Worm (Caenorhabditis elegans) whole organism, midembryonic: ENCODE measurements around the gene E01G4.5.

ENCODE experiments used
- T22C8.4 ChIP-seq: fragments of 200-800 bp; sonication (Bioruptor generic); IDR thresholded peaks from 2 replicates; pipeline ENCODE4 v1.3.6; 2022; ENCODE audit warnings: missing genetic modification characterization, missing compliant biosample characterization
- cog-1 ChIP-seq: sonication (generic microtip); optimal IDR thresholded peaks from 2 replicates; lab custom pipeline; 2016; ENCODE audit warnings: missing genetic modification characterization, missing compliant biosample characterization
- flt-1 ChIP-seq: fragments of 200-800 bp; sonication (Bioruptor generic); IDR thresholded peaks from 2 replicates; pipeline ENCODE4 v1.3.6; 2022; ENCODE audit warnings: missing genetic modification characterization, missing compliant biosample characterization
- klf-2 ChIP-seq: fragments of 200-800 bp; sonication (Bioruptor generic); conservative IDR thresholded peaks from 2 replicates; pipeline ENCODE4 v1.3.6; 2022; ENCODE audit warnings: missing genetic modification reagents, missing genetic modification characterization, missing compliant biosample characterization
- med-1 ChIP-seq: sonication (generic microtip); optimal IDR thresholded peaks from 2 replicates; lab custom pipeline; 2017; ENCODE audit warnings: missing genetic modification characterization, mild to moderate bottlenecking, missing compliant biosample characterization, antibody characterized with exemption, missing genetic modification reagents; ENCODE audit not compliant: insufficient read depth
- ref-1 ChIP-seq: fragments of 200-800 bp; sonication (Bioruptor generic); conservative IDR thresholded peaks from 2 replicates; pipeline ENCODE4 v1.3.6; 2022; ENCODE audit warnings: missing genetic modification reagents, missing genetic modification characterization, missing compliant biosample characterization
- tab-1 ChIP-seq: fragments of 200-800 bp; sonication (Bioruptor generic); IDR thresholded peaks from 2 replicates; pipeline ENCODE4 v1.3.6; 2022; ENCODE audit warnings: missing genetic modification characterization, missing compliant biosample characterization
- ztf-23 ChIP-seq: fragments of 200-800 bp; sonication (Bioruptor generic); IDR thresholded peaks from 2 replicates; pipeline ENCODE4 v1.3.6; 2022; ENCODE audit warnings: missing genetic modification reagents, missing genetic modification characterization, missing compliant biosample characterization
- ztf-29 ChIP-seq: fragments of 200-800 bp; sonication (Bioruptor generic); IDR thresholded peaks from 2 replicates; pipeline ENCODE4 v1.3.6; 2022; ENCODE audit warnings: missing genetic modification reagents, missing genetic modification characterization, missing compliant biosample characterization

E01G4.5 gene

DNA sequence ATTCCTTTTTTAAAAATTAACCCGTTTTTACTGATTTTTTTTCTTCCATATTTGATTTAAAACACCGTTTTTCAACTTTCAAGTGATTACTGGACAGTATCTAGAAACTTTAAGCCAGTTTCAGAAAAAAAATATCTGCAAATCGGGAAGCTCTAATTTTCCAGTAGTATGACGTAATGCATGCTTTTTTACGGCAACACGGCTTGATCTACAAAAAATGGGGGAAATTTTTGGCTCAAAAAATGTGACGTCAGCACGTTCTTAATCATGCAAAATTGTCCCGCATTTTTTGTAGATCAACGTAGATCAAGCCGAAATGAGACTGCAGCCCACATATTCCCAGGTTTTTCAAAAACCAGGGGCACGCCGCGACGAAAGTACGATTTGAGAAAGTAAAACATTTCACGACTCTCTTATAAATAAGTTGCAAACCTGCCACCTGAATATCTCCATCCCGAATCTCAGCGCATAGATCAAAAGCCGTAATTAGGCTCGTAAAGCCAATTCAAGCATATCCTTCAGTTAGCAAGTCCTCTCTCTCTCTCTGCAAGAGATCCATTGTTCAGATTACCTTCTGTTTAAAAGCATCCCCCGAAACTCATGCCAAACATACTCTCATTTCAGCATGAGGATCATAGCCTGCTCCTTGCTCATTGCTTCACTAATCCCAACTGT is 9.7 kb downstream of the E01G4.5 start, which contains the start of gene E01G4.6:
Gene E01G4.6, plus strand, starts transcription at position 625 of the 675 bp plus-strand sequence.
- TF ChIP-seq tab-1 (GFP tag; lab: Robert Waterston, UW) (no peak), ref-1 (GFP tag; lab: Robert Waterston, UW) (no peak), ztf-29 (GFP tag; lab: Robert Waterston, UW) (no peak), klf-2 (GFP tag; lab: Robert Waterston, UW) (no peak)

DNA sequence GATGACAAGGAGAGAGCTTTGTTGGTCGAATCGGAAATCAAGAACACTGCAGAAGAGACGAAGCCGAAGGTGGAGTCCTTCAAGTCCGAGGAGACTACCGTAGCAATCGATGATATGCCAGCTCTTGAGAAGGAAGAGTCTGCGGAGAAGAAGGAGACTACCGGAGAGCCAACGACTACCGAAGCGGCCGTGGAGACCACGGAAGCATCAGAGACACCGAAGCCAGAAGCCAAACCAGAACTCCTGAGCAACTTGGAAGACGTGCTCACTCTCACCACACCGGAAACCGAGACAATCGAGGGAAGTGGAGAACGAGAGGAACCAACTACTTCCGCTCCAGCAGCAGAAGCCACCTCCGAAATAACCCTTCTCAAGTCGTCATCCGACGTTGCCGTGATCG is 11.9 kb downstream of the E01G4.5 start:
- no peak for TF ChIP-seq klf-2 (GFP tag; lab: Robert Waterston, UW)
- TF ChIP-seq cog-1: no peak
- TF ChIP-seq ref-1 (GFP tag; lab: Robert Waterston, UW): no peak
- no peak for TF ChIP-seq med-1 (GFP tag; lab: Kevin White, UChicago)

DNA sequence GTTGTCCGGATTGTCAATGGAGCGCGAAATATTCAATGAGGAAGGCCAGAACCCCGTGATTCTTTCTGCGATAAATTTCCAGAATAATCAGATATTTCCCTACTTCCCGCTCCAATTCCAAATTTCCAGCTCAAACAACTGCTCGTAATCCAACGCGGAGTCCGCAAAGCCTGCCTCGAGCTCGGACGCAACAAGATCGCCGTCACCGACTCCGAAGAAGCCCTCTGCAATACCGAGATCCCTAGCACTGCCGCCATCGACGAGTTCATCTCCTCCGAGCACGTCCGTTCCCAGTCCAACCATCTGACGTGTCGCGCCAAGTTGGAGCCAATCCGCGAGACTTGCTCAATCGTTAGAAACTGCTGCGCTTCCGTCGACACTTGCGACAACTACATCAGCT is 12.9 kb downstream of the E01G4.5 start:
- TF ChIP-seq ztf-29 (GFP tag; lab: Robert Waterston, UW): no peak
- no peak for TF ChIP-seq T22C8.4 (GFP tag; lab: Robert Waterston, UW)
- TF ChIP-seq ztf-23 (GFP tag; lab: Robert Waterston, UW): no peak
- no peak for TF ChIP-seq ref-1 (GFP tag; lab: Robert Waterston, UW)
- no peak for TF ChIP-seq cog-1
- no peak for TF ChIP-seq klf-2 (GFP tag; lab: Robert Waterston, UW)
- no peak for TF ChIP-seq med-1 (GFP tag; lab: Kevin White, UChicago)
- TF ChIP-seq flt-1 (GFP tag; lab: Robert Waterston, UW): no peak
- no peak for TF ChIP-seq tab-1 (GFP tag; lab: Robert Waterston, UW)

DNA sequence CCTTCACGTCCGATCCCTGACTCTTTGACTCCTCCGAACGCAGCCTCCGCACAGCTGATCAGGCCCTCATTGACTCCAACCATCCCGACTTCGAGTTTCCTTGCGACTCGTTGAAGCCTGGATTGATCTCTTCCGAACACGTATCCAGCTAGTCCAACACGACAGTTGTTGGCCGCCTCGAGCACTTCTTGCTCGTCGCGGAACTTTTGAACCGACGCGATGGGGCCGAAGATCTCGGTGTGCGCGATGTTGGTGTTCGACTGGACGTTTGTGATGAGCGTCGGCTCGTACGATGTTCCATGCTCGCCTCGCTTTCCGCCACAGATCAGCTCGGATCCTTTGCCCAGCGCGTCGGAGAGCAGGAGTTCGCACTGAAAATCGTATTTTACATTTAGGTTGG is 15.4 kb downstream of the E01G4.5 start:
- TF ChIP-seq tab-1 (GFP tag; lab: Robert Waterston, UW): no peak
- no peak for TF ChIP-seq ztf-23 (GFP tag; lab: Robert Waterston, UW)
- TF ChIP-seq flt-1 (GFP tag; lab: Robert Waterston, UW): no peak
- no peak for TF ChIP-seq med-1 (GFP tag; lab: Kevin White, UChicago)
- no peak for TF ChIP-seq T22C8.4 (GFP tag; lab: Robert Waterston, UW)

DNA sequence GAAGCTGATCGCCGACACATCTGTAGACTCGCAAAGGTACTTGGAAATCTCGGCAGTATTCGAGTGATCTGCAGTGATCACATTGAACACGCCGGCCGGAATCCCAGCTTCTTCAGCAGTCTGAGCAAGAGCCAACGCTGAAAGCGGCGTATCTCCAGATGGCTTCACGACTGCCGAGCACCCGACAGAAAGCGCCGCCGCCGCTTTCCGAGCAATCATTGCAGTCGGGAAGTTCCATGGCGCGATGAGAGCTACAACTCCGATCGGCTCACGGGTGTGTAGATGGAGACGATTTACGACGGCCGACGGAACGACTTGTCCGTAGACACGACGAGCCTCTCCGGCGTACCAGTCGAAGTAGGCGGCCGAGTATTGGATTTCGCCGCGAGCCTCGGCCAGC is 17.7 kb downstream of the E01G4.5 start:
- TF ChIP-seq cog-1: no peak
- no peak for TF ChIP-seq klf-2 (GFP tag; lab: Robert Waterston, UW)
- TF ChIP-seq ztf-29 (GFP tag; lab: Robert Waterston, UW): no peak
- TF ChIP-seq flt-1 (GFP tag; lab: Robert Waterston, UW): no peak
- no peak for TF ChIP-seq T22C8.4 (GFP tag; lab: Robert Waterston, UW)
- TF ChIP-seq ref-1 (GFP tag; lab: Robert Waterston, UW): no peak
- TF ChIP-seq tab-1 (GFP tag; lab: Robert Waterston, UW): no peak
- TF ChIP-seq ztf-23 (GFP tag; lab: Robert Waterston, UW): no peak
- no peak for TF ChIP-seq med-1 (GFP tag; lab: Kevin White, UChicago)

DNA sequence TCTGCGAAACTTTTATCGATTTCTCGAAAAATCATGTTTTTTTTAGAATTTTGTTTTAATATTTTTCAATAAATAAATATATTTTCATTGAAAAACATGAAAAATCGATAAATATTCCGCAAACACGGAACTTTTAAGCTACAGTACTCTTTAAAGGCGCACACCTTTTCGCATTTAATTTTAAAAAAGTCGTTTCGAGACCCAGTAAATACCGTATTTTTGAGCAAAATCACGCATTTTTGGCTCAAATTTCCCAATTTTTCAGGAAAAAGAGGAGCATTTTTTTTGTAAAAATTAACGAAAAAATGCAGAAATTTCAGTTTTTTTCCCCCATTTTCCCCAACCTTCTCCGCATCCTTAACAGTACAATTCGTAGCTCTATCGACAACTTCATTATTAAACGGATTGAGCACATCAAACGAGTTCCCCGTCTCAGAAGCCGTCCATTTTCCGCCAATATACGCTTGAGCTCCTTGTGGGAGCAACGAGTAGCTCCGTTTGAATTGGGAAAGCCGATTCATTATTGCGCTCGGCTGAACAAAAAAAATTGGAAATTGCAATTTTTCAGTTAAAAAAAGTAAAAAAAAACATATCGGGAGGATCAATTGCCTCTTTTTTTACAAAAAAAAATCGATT is 19.2 kb downstream of the E01G4.5 start, which contains the start of gene alh-7:
Gene alh-7, minus strand, starts transcription at position 533 of the 636 bp plus-strand sequence.
- no peak for TF ChIP-seq ztf-23 (GFP tag; lab: Robert Waterston, UW)
- no peak for TF ChIP-seq cog-1
- TF ChIP-seq flt-1 (GFP tag; lab: Robert Waterston, UW): no peak
- no peak for TF ChIP-seq klf-2 (GFP tag; lab: Robert Waterston, UW)
- no peak for TF ChIP-seq med-1 (GFP tag; lab: Kevin White, UChicago)
- no peak for TF ChIP-seq tab-1 (GFP tag; lab: Robert Waterston, UW)
- TF ChIP-seq T22C8.4 (GFP tag; lab: Robert Waterston, UW): no peak
- TF ChIP-seq ztf-29 (GFP tag; lab: Robert Waterston, UW): no peak
- no peak for TF ChIP-seq ref-1 (GFP tag; lab: Robert Waterston, UW)

DNA sequence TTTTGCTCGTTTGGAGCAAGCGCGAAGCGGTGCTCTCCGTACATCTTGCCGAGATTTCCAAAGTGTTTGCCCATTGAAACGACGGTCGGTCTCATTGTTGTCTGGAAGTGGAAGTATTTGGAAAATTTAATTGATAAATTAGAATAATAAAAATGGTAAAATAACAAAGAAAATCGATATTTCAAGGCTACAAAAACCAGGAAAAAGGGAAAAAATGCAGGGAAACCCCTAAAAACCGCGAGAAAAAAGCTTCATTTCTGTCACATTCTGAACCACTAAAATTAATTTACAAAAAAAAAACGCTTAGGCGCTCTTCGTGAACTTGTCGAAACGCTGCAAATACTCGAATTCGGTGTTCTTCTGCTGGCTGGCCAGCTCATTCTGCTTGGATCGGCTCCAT is 20.7 kb downstream of the E01G4.5 start, which contains the start of gene F45H10.2:
Gene F45H10.2, minus strand, starts transcription at position 101 of the 400 bp plus-strand sequence.
- TF ChIP-seq T22C8.4 (GFP tag; lab: Robert Waterston, UW): no peak
- TF ChIP-seq ztf-29 (GFP tag; lab: Robert Waterston, UW): no peak
- no peak for TF ChIP-seq klf-2 (GFP tag; lab: Robert Waterston, UW)
- TF ChIP-seq tab-1 (GFP tag; lab: Robert Waterston, UW): no peak
- TF ChIP-seq cog-1: no peak
- TF ChIP-seq flt-1 (GFP tag; lab: Robert Waterston, UW): no peak

DNA sequence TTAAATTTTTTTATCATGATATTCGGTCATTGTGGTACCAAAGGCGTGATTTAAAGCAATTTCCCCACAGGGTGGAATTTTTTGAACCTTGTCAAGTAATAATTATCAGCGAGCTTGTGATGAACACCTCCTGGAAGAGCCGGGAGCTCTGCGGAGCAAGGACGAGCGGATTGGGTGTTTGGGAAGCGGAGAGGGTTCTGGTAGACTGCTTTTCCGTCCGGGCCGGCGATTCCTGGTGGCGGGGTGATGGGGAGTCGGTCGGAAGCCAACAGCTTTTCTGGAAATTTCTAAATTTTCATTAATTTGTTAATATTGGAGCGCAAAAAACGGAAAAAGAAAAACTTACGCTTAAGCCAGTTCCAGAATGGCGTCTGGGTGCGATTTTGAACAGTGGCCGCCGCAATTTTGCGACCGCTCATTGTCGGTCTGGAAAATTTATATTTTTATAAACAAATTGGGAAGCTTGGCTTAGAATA is 22.0 kb downstream of the E01G4.5 start, which contains the start of gene ndua-7:
Gene ndua-7, minus strand, starts transcription at position 426 of the 476 bp plus-strand sequence.
- TF ChIP-seq med-1 (GFP tag; lab: Kevin White, UChicago) (no peak), flt-1 (GFP tag; lab: Robert Waterston, UW) (no peak)

DNA sequence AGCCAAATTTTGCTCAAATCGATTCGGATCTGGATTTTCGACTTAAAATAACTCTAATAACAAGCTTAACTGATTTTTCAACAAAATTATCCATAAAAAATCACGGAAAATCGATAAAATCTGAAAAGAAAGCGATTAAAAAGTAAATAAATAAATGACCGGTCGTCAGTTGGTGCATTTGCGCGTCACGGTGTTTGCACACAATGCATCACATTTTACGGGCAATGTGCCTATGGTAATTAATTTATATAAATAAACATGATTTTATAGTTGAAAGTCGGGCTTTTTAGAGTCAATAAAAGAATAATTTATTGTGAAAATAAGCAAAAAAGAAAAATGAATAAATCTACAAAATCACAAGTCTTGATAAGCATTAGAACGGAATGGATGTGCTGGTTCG is 22.6 kb downstream of the E01G4.5 start:
- TF ChIP-seq klf-2 (GFP tag; lab: Robert Waterston, UW) (no peak), flt-1 (GFP tag; lab: Robert Waterston, UW) (no peak), ztf-23 (GFP tag; lab: Robert Waterston, UW) (no peak), tab-1 (GFP tag; lab: Robert Waterston, UW) (no peak), T22C8.4 (GFP tag; lab: Robert Waterston, UW) (no peak), ztf-29 (GFP tag; lab: Robert Waterston, UW) (no peak), med-1 (GFP tag; lab: Kevin White, UChicago) (no peak)
